Worm (Caenorhabditis elegans) whole organism, L1 larva: Measurements from ENCODE around the gene srd-39.

ENCODE experiments used
- C04F5.9 ChIP-seq: sonication (generic microtip); optimal IDR thresholded peaks from 2 replicates; lab custom pipeline; 2016; ENCODE audit warnings: missing genetic modification characterization, missing compliant biosample characterization
- C16A3.4 ChIP-seq: fragments of 150-350 bp; optimal IDR thresholded peaks from 2 replicates; lab custom pipeline; 2014; ENCODE audit warnings: missing biosample characterization, missing genetic modification characterization
- F16B12.6 ChIP-seq: fragments of 150-350 bp; optimal IDR thresholded peaks from 2 replicates; lab custom pipeline; 2014; ENCODE audit warnings: missing biosample characterization, missing genetic modification characterization
- Y116A8C.19 ChIP-seq: sonication (generic microtip); optimal IDR thresholded peaks from 2 replicates; lab custom pipeline; 2016; ENCODE audit warnings: missing compliant biosample characterization, missing genetic modification characterization, borderline replicate concordance
- aha-1 ChIP-seq: fragments of 150-350 bp; optimal IDR thresholded peaks from 2 replicates; lab custom pipeline; 2014; ENCODE audit warnings: missing biosample characterization, missing genetic modification characterization
- alr-1 ChIP-seq: fragments of 200-800 bp; sonication (Bioruptor generic); optimal IDR thresholded peaks from 2 replicates; lab custom pipeline; 2018; ENCODE audit warnings: borderline replicate concordance, mild to moderate bottlenecking, missing genetic modification characterization, missing compliant biosample characterization
- aly-2 ChIP-seq: fragments of 150-350 bp; optimal IDR thresholded peaks from 2 replicates; lab custom pipeline; 2014; ENCODE audit warnings: missing biosample characterization, missing genetic modification characterization
- ama-1 ChIP-seq: fragments of 150-350 bp; optimal IDR thresholded peaks from 2 replicates; lab custom pipeline; 2014
- blmp-1 ChIP-seq: fragments of 150-350 bp; optimal IDR thresholded peaks from 2 replicates; lab custom pipeline; 2014; ENCODE audit warnings: missing biosample characterization, missing genetic modification characterization
- ceh-63 ChIP-seq: fragments of 200-800 bp; sonication (Bioruptor generic); optimal IDR thresholded peaks from 2 replicates; lab custom pipeline; 2018; ENCODE audit warnings: mild to moderate bottlenecking, missing genetic modification characterization, missing compliant biosample characterization
- ceh-8 ChIP-seq: fragments of 200-800 bp; sonication (Bioruptor generic); optimal IDR thresholded peaks from 2 replicates; lab custom pipeline; 2018; ENCODE audit warnings: mild to moderate bottlenecking, missing genetic modification characterization, moderate library complexity, missing compliant biosample characterization
- ceh-82 ChIP-seq, 3 experiments: fragments of 150-350 bp in 1 of 3; sonication (generic microtip) in 2 of 3; optimal IDR thresholded peaks; 2 replicates each; lab custom pipeline; 2014 to 2017; ENCODE audit warnings: missing biosample characterization in 3 of 3, missing genetic modification characterization in 3 of 3
- ceh-88 ChIP-seq: fragments of 200-800 bp; sonication (Bioruptor generic); IDR thresholded peaks from 2 replicates; pipeline ENCODE4 v1.3.6; 2022; ENCODE audit warnings: missing genetic modification characterization, missing compliant biosample characterization
- dpl-1 ChIP-seq, 3 experiments: fragments of 150-350 bp in 2 of 3; sonication (generic microtip) in 1 of 3; optimal IDR thresholded peaks; 2 replicates each; lab custom pipeline; 2014 to 2017; ENCODE audit warnings: missing biosample characterization in 3 of 3, missing genetic modification characterization in 3 of 3, missing genetic modification reagents in 3 of 3
- efl-1 ChIP-seq, 4 experiments: fragments of 150-350 bp; optimal IDR thresholded peaks in 3 of 4; peaks in 1 of 4; 1 replicate in 1 of 4; 2 replicates in 3 of 4; lab custom pipeline; 2014; ENCODE audit warnings: missing biosample characterization in 2 of 4, missing genetic modification characterization in 2 of 4, missing genetic modification reagents in 2 of 4
- efl-3 ChIP-seq: fragments of 200-800 bp; sonication (Bioruptor generic); optimal IDR thresholded peaks from 2 replicates; lab custom pipeline; 2018; ENCODE audit warnings: mild to moderate bottlenecking, missing genetic modification characterization, missing compliant biosample characterization
- egl-13 ChIP-seq: sonication (generic microtip); optimal IDR thresholded peaks from 2 replicates; lab custom pipeline; 2016; ENCODE audit warnings: missing genotype, missing genetic modification reagents, missing genetic modification characterization, missing compliant biosample characterization
- egl-27 ChIP-seq, 2 experiments: fragments of 150-350 bp in 1 of 2; sonication (generic microtip); optimal IDR thresholded peaks; 3 replicates each; lab custom pipeline; 2017 to 2018; ENCODE audit warnings: missing biosample characterization in 2 of 2, missing genetic modification characterization in 2 of 2, missing genetic modification reagents in 2 of 2
- elt-2 ChIP-seq: sonication (generic microtip); optimal IDR thresholded peaks from 2 replicates; lab custom pipeline; 2016; ENCODE audit warnings: missing genetic modification characterization, mild to moderate bottlenecking, inconsistent platforms, missing compliant biosample characterization, missing genetic modification reagents
- ets-5 ChIP-seq: fragments of 200-800 bp; sonication (Bioruptor generic); IDR thresholded peaks from 2 replicates; pipeline ENCODE4 v1.3.6; 2022; ENCODE audit warnings: missing genetic modification characterization, missing compliant biosample characterization
- fkh-10 ChIP-seq: sonication (generic microtip); optimal IDR thresholded peaks from 2 replicates; lab custom pipeline; 2017; ENCODE audit warnings: missing biosample characterization, missing genetic modification reagents, missing genetic modification characterization
- fkh-8 ChIP-seq: sonication (generic microtip); optimal IDR thresholded peaks from 2 replicates; lab custom pipeline; 2016; ENCODE audit warnings: mild to moderate bottlenecking, missing genetic modification characterization, missing compliant biosample characterization
- hlh-17 ChIP-seq: fragments of 200-800 bp; sonication (Bioruptor generic); optimal IDR thresholded peaks from 2 replicates; lab custom pipeline; 2018; ENCODE audit warnings: missing genetic modification characterization, mild to moderate bottlenecking, missing compliant biosample characterization, moderate library complexity, borderline replicate concordance
- hpl-2 ChIP-seq: fragments of 150-350 bp; optimal IDR thresholded peaks from 2 replicates; lab custom pipeline; 2014; ENCODE audit warnings: missing biosample characterization, missing genetic modification reagents, missing genetic modification characterization
- isw-1 ChIP-seq: fragments of 200-800 bp; sonication (Bioruptor generic); IDR thresholded peaks from 2 replicates; pipeline ENCODE4 v1.3.6; 2022; ENCODE audit warnings: missing genetic modification characterization, missing compliant biosample characterization
- lin-13 ChIP-seq: fragments of 150-350 bp; optimal IDR thresholded peaks from 2 replicates; lab custom pipeline; 2014; ENCODE audit warnings: missing biosample characterization, missing genetic modification reagents, missing genetic modification characterization
- lin-14 ChIP-seq: fragments of 200-800 bp; sonication (Bioruptor generic); optimal IDR thresholded peaks from 2 replicates; lab custom pipeline; 2018; ENCODE audit warnings: mild to moderate bottlenecking, missing genetic modification characterization, moderate library complexity, missing compliant biosample characterization
- lin-15B ChIP-seq: fragments of 150-350 bp; sonication (generic microtip); optimal IDR thresholded peaks from 3 replicates; lab custom pipeline; 2014; ENCODE audit warnings: missing biosample characterization, missing genetic modification characterization
- lin-39 ChIP-seq: fragments of 150-350 bp; optimal IDR thresholded peaks from 2 replicates; lab custom pipeline; 2014; ENCODE audit warnings: missing biosample characterization, missing genetic modification reagents, missing genetic modification characterization
- mdl-1 ChIP-seq, 2 experiments: fragments of 150-350 bp; optimal IDR thresholded peaks; 2 replicates each; lab custom pipeline; 2014 to 2017; ENCODE audit warnings: missing biosample characterization in 2 of 2, missing genetic modification characterization in 2 of 2, inconsistent platforms in 1 of 2
- mep-1 ChIP-seq: fragments of 150-350 bp; optimal IDR thresholded peaks from 2 replicates; lab custom pipeline; 2014; ENCODE audit warnings: missing biosample characterization, missing genetic modification characterization
- nhr-12 ChIP-seq: sonication (generic microtip); optimal IDR thresholded peaks from 2 replicates; lab custom pipeline; 2017; ENCODE audit warnings: missing biosample characterization, missing genetic modification characterization
- nhr-20 ChIP-seq: sonication (generic microtip); optimal IDR thresholded peaks from 2 replicates; lab custom pipeline; 2016; ENCODE audit warnings: mild to moderate bottlenecking, missing genetic modification characterization, missing compliant biosample characterization
- nhr-28 ChIP-seq: fragments of 150-350 bp; optimal IDR thresholded peaks from 2 replicates; lab custom pipeline; 2014; ENCODE audit warnings: missing biosample characterization, missing genetic modification characterization
- nhr-47 ChIP-seq: sonication (generic microtip); optimal IDR thresholded peaks from 2 replicates; lab custom pipeline; 2016; ENCODE audit warnings: mild to moderate bottlenecking, missing genetic modification characterization, moderate library complexity, missing compliant biosample characterization
- nhr-71 ChIP-seq: sonication (generic microtip); optimal IDR thresholded peaks from 2 replicates; lab custom pipeline; 2016; ENCODE audit warnings: mild to moderate bottlenecking, missing genetic modification characterization, moderate library complexity, missing compliant biosample characterization
- nhr-76 ChIP-seq: sonication (generic microtip); optimal IDR thresholded peaks from 2 replicates; lab custom pipeline; 2017; ENCODE audit warnings: missing biosample characterization, missing genetic modification characterization
- nhr-77 ChIP-seq: fragments of 150-350 bp; optimal IDR thresholded peaks from 2 replicates; lab custom pipeline; 2014; ENCODE audit warnings: missing biosample characterization, missing genetic modification characterization
- nhr-90 ChIP-seq: sonication (generic microtip); optimal IDR thresholded peaks from 2 replicates; lab custom pipeline; 2016; ENCODE audit warnings: mild to moderate bottlenecking, missing genetic modification characterization, missing compliant biosample characterization; ENCODE audit not compliant: poor library complexity
- pqm-1 ChIP-seq: sonication (generic microtip); optimal IDR thresholded peaks from 3 replicates; lab custom pipeline; 2017; ENCODE audit warnings: missing biosample characterization, missing genetic modification characterization
- rnt-1 ChIP-seq: sonication (generic microtip); optimal IDR thresholded peaks from 2 replicates; lab custom pipeline; 2016; ENCODE audit warnings: mild to moderate bottlenecking, missing genetic modification characterization, moderate library complexity, missing compliant biosample characterization
- skn-1 ChIP-seq: fragments of 150-350 bp; optimal IDR thresholded peaks from 2 replicates; lab custom pipeline; 2014; ENCODE audit warnings: missing biosample characterization, missing genetic modification characterization
- snu-23 ChIP-seq: sonication (generic microtip); optimal IDR thresholded peaks from 2 replicates; lab custom pipeline; 2016; ENCODE audit warnings: missing genetic modification characterization, missing compliant biosample characterization
- sox-4 ChIP-seq: sonication (generic microtip); optimal IDR thresholded peaks from 2 replicates; lab custom pipeline; 2016; ENCODE audit warnings: missing genetic modification characterization, missing compliant biosample characterization
- sup-37 ChIP-seq: fragments of 200-800 bp; sonication (Bioruptor generic); optimal IDR thresholded peaks from 2 replicates; lab custom pipeline; 2018; ENCODE audit warnings: mild to moderate bottlenecking, missing genetic modification characterization, missing compliant biosample characterization
- swsn-7 ChIP-seq: sonication (generic microtip); optimal IDR thresholded peaks from 2 replicates; lab custom pipeline; 2016; ENCODE audit warnings: missing genetic modification characterization, missing compliant biosample characterization
- tbx-2 ChIP-seq: sonication (generic microtip); optimal IDR thresholded peaks from 2 replicates; lab custom pipeline; 2016; ENCODE audit warnings: missing genetic modification characterization, missing compliant biosample characterization
- unc-130 ChIP-seq: fragments of 150-350 bp; optimal IDR thresholded peaks from 2 replicates; lab custom pipeline; 2017; ENCODE audit warnings: missing biosample characterization, missing genetic modification characterization, inconsistent platforms
- unc-62 ChIP-seq: fragments of 150-350 bp; optimal IDR thresholded peaks from 2 replicates; lab custom pipeline; 2014; ENCODE audit warnings: missing biosample characterization, missing genetic modification reagents, missing genetic modification characterization
- unc-86 ChIP-seq: sonication (generic microtip); optimal IDR thresholded peaks from 2 replicates; lab custom pipeline; 2016; ENCODE audit warnings: missing genetic modification characterization, missing compliant biosample characterization
- unc-98 ChIP-seq: fragments of 200-800 bp; sonication (Bioruptor generic); IDR thresholded peaks from 2 replicates; pipeline ENCODE4 v1.3.6; 2022; ENCODE audit warnings: missing genetic modification characterization, missing compliant biosample characterization
- vab-15 ChIP-seq: sonication (generic microtip); optimal IDR thresholded peaks from 2 replicates; lab custom pipeline; 2017; ENCODE audit warnings: missing genotype, mild to moderate bottlenecking, missing genetic modification characterization, missing compliant biosample characterization
- zag-1 ChIP-seq: fragments of 150-350 bp; optimal IDR thresholded peaks from 2 replicates; lab custom pipeline; 2014; ENCODE audit warnings: missing biosample characterization, missing genetic modification characterization
- zip-4 ChIP-seq: fragments of 200-800 bp; sonication (Bioruptor generic); optimal IDR thresholded peaks from 2 replicates; lab custom pipeline; 2018; ENCODE audit warnings: mild to moderate bottlenecking, missing genetic modification characterization, moderate library complexity, missing compliant biosample characterization

The srd-39 gene

ce11 chrX:13324326-13324725 lies 23.9 kb upstream of the srd-39 start:
- no peak for TF ChIP-seq lin-15B (tag; lab: Kevin White, UChicago)
- peak; percentile 42 for TF ChIP-seq nhr-20 (tag; lab: Kevin White, UChicago)
- TF ChIP-seq blmp-1 (tag; lab: Kevin White, UChicago), result no peak
- no peak for TF ChIP-seq tbx-2
- peak; percentile 3 for TF ChIP-seq rnt-1 (tag; lab: Kevin White, UChicago)
- TF ChIP-seq zip-4 (GFP tag; lab: Kevin White, UChicago), result no peak
- TF ChIP-seq efl-1 (optimal IDR thresholded peaks at IDR 0.05; lab: Kevin White, UChicago), result no peak
- no peak for TF ChIP-seq efl-1 (GFP tag; optimal IDR thresholded peaks at IDR 0.05 in 1 of 2; lab: Kevin White, UChicago)
- TF ChIP-seq pqm-1 (tag; lab: Kevin White, UChicago), result no peak
- no peak for TF ChIP-seq sox-4 (tag; lab: Kevin White, UChicago)
- no peak for TF ChIP-seq hlh-17 (GFP tag; lab: Kevin White, UChicago)
- peak; percentile 12 for TF ChIP-seq snu-23
- TF ChIP-seq unc-130 (tag; lab: Kevin White, UChicago), result peak; percentile 7
- no peak for TF ChIP-seq fkh-10 (GFP tag; lab: Kevin White, UChicago)
- TF ChIP-seq efl-3 (GFP tag; lab: Kevin White, UChicago), result no peak
- TF ChIP-seq egl-27 (tag; optimal IDR thresholded peaks at IDR 0.05; lab: Kevin White, UChicago), result no peak
- no peak for TF ChIP-seq mdl-1 (tag; optimal IDR thresholded peaks at IDR 0.05; lab: Kevin White, UChicago)
- no peak for TF ChIP-seq alr-1
- TF ChIP-seq nhr-28, result no peak
- TF ChIP-seq nhr-90 (tag; lab: Kevin White, UChicago), result peak; percentile 11
- no peak for TF ChIP-seq fkh-8
- TF ChIP-seq nhr-71 (tag; lab: Kevin White, UChicago), result peak; percentile 58
- no peak for TF ChIP-seq Y116A8C.19
- no peak for TF ChIP-seq unc-86
- no peak for TF ChIP-seq ceh-8 (GFP tag; lab: Kevin White, UChicago)
- TF ChIP-seq nhr-47 (tag; lab: Kevin White, UChicago), result no peak
- TF ChIP-seq elt-2 (tag; lab: Kevin White, UChicago), result peak; percentile 2
- TF ChIP-seq C04F5.9 (tag; lab: Kevin White, UChicago), result no peak
- TF ChIP-seq C16A3.4 (tag; lab: Kevin White, UChicago), result no peak
- no peak for TF ChIP-seq unc-98
- no peak for TF ChIP-seq ceh-88 (GFP tag; lab: Robert Waterston, UW)
- peak; percentile 40 for TF ChIP-seq lin-14 (GFP tag; lab: Kevin White, UChicago)
- no peak for TF ChIP-seq ets-5
- no peak for TF ChIP-seq aha-1 (tag; lab: Kevin White, UChicago)
- no peak for TF ChIP-seq lin-13
- no peak for TF ChIP-seq mep-1 (tag; lab: Kevin White, UChicago)
- no peak for TF ChIP-seq ceh-82 (tag; optimal IDR thresholded peaks at IDR 0.05; lab: Kevin White, UChicago)
- no peak for TF ChIP-seq skn-1 (tag; lab: Kevin White, UChicago)
- TF ChIP-seq dpl-1 (GFP tag; optimal IDR thresholded peaks at IDR 0.05; lab: Kevin White, UChicago), result no peak
- TF ChIP-seq swsn-7 (tag; lab: Kevin White, UChicago), result no peak
- no peak for TF ChIP-seq hpl-2 (GFP tag; lab: Kevin White, UChicago)
- no peak for TF ChIP-seq lin-39 (tag; lab: Kevin White, UChicago)
- TF ChIP-seq ama-1 (lab: Kevin White, UChicago), result no peak
- no peak for TF ChIP-seq F16B12.6 (tag; lab: Kevin White, UChicago)
- no peak for TF ChIP-seq nhr-12 (tag; lab: Kevin White, UChicago)
- TF ChIP-seq unc-62 (GFP tag; lab: Kevin White, UChicago), result no peak
- TF ChIP-seq aly-2 (tag; lab: Kevin White, UChicago), result no peak
- TF ChIP-seq isw-1, result no peak
- TF ChIP-seq nhr-77 (tag; lab: Kevin White, UChicago), result no peak
- no peak for TF ChIP-seq sup-37 (GFP tag; lab: Kevin White, UChicago)
- no peak for TF ChIP-seq zag-1 (tag; lab: Kevin White, UChicago)
- TF ChIP-seq nhr-76, result no peak
- no peak for TF ChIP-seq egl-13 (tag; lab: Kevin White, UChicago)
- TF ChIP-seq ceh-63, result no peak
- no peak for TF ChIP-seq vab-15
